Fruit fly (Drosophila melanogaster) Kc167 (cell line): ENCODE results near the gene Cpsf73.

Source experiments
- Myc ChIP-seq: fragments of >200 bp; optimal IDR thresholded peaks from 2 replicates; lab custom pipeline; 2017; ENCODE audit warnings: missing external identifiers
- ttk ChIP-seq: sonication (Bioruptor generic); optimal IDR thresholded peaks from 2 replicates; lab custom pipeline; 2017; ENCODE audit warnings: missing external identifiers

- no peak for TF ChIP-seq Myc (lab: Kevin White, UChicago)
- TF ChIP-seq ttk (lab: Kevin White, UChicago): no peak
Measured at dm6 chr3R:18658945-18659642, 4.3 kb downstream of the Cpsf73 start, which contains the start of the genes CG31224 and CstF64.
